Fruit fly (Drosophila melanogaster): ENCODE measurements around the gene Ten-a.

Ten-a gene

dm6 chrX:12221496-12221895, 178.0 kb downstream of the Ten-a start (continued):
- TF ChIP-seq org-1 (GFP tag; optimal IDR thresholded peaks at IDR 0.05) (peak; percentile 10), Fer1 (GFP tag; optimal IDR thresholded peaks at IDR 0.05) (no peak), row (GFP tag; IDR thresholded peaks at IDR 0.05) (peak; percentile 54), trh (GFP tag; optimal IDR thresholded peaks at IDR 0.05) (peak; percentile 40), Gsc (GFP tag; IDR thresholded peaks at IDR 0.05) (no peak), CG12155 (GFP tag; optimal IDR thresholded peaks at IDR 0.05) (no peak), knrl (GFP tag; IDR thresholded peaks at IDR 0.05; ENCODE audit: partially characterized antibody) (no peak), CG11247 (GFP tag; IDR thresholded peaks at IDR 0.05) (no peak), dpn (GFP tag; optimal IDR thresholded peaks at IDR 0.05) (peak; percentile 44 to 79), CG4360 (GFP tag; IDR thresholded peaks at IDR 0.05) (no peak), CG17829 (tag; optimal IDR thresholded peaks at IDR 0.05) (peak; percentile 80), hkb (optimal IDR thresholded peaks at IDR 0.05) (no peak), hkb (GFP tag; IDR thresholded peaks at IDR 0.05) (no peak; the same call in 1 of the 2 replicates), CG3726 (GFP tag; IDR thresholded peaks at IDR 0.05) (peak; percentile 66; the same call in 1 of the 3 replicates), D19A (tag; optimal IDR thresholded peaks at IDR 0.05) (peak; percentile 34), Xrp1 (GFP tag; IDR thresholded peaks at IDR 0.05) (peak; percentile 78), Dip2 (GFP tag; IDR thresholded peaks at IDR 0.05) (no peak), CG8359 (GFP tag; optimal IDR thresholded peaks at IDR 0.05; ENCODE audit: borderline replicate concordance) (peak; percentile 10), Ssrp (tag; optimal IDR thresholded peaks at IDR 0.05) (peak; percentile 59), shn (GFP tag; optimal IDR thresholded peaks at IDR 0.05) (no peak), slbo (GFP tag; IDR thresholded peaks at IDR 0.05) (no peak), gt (GFP tag; IDR thresholded peaks at IDR 0.05) (no peak; the same call in 1 of the 2 replicates), CG12219 (GFP tag; optimal IDR thresholded peaks at IDR 0.05) (peak; percentile 8), NFAT (GFP tag; IDR thresholded peaks at IDR 0.05) (no peak), ssp (GFP tag; IDR thresholded peaks at IDR 0.05) (peak; percentile 40), CG12942 (GFP tag; optimal IDR thresholded peaks at IDR 0.05) (no peak), CG17328 (GFP tag; IDR thresholded peaks at IDR 0.05) (peak; percentile 66), CG4282 (GFP tag; optimal IDR thresholded peaks at IDR 0.05) (no peak), CG11696 (GFP tag; IDR thresholded peaks at IDR 0.05) (no peak), CG9437 (GFP tag; optimal IDR thresholded peaks at IDR 0.05) (peak; percentile 16), schlank (tag; optimal IDR thresholded peaks at IDR 0.05) (no peak), CG3995 (GFP tag; optimal IDR thresholded peaks at IDR 0.05) (no peak), gcm2 (GFP tag; optimal IDR thresholded peaks at IDR 0.05) (no peak), CG3065 (GFP tag; optimal IDR thresholded peaks at IDR 0.05) (no peak), CG7963 (GFP tag; IDR thresholded peaks at IDR 0.05; ENCODE audit: partially characterized antibody) (no peak), fd3F (GFP tag; optimal IDR thresholded peaks at IDR 0.05) (no peak), CG7987 (GFP tag; optimal IDR thresholded peaks at IDR 0.05) (no peak), CG10431 (GFP tag; optimal IDR thresholded peaks at IDR 0.05) (no peak), CG9609 (GFP tag; optimal IDR thresholded peaks at IDR 0.05) (peak; percentile 4), exex (tag; optimal IDR thresholded peaks at IDR 0.05) (no peak), CG12104 (GFP tag; optimal IDR thresholded peaks at IDR 0.05) (no peak), tup (GFP tag; optimal IDR thresholded peaks at IDR 0.05) (no peak), CG15269 (tag; optimal IDR thresholded peaks at IDR 0.05) (peak; percentile 13), pita (GFP tag; optimal IDR thresholded peaks at IDR 0.05) (no peak), CG16815 (GFP tag; optimal IDR thresholded peaks at IDR 0.05) (no peak), Ptx1 (GFP tag; IDR thresholded peaks at IDR 0.05) (peak; percentile 71; the same call in 1 of the 2 replicates), Dp (GFP tag; optimal IDR thresholded peaks at IDR 0.05) (no peak), Lpt (GFP tag; optimal IDR thresholded peaks at IDR 0.05) (no peak), CG10209 (GFP tag; optimal IDR thresholded peaks at IDR 0.05) (no peak), abd-A (tag; optimal IDR thresholded peaks at IDR 0.05) (no peak), CG3838 (GFP tag; optimal IDR thresholded peaks at IDR 0.05) (no peak), aop (GFP tag; IDR thresholded peaks at IDR 0.05) (no peak), CG8478 (optimal IDR thresholded peaks at IDR 0.05) (no peak)
